Worm (Caenorhabditis elegans) whole organism, L1 larva: ENCODE data around the gene dpy-11.

Experiments used
- C04F5.9 ChIP-seq: sonication (generic microtip); optimal IDR thresholded peaks from 2 replicates; lab custom pipeline; 2016; ENCODE audit warnings: missing genetic modification characterization, missing compliant biosample characterization
- F16B12.6 ChIP-seq: fragments of 150-350 bp; optimal IDR thresholded peaks from 2 replicates; lab custom pipeline; 2014; ENCODE audit warnings: missing biosample characterization, missing genetic modification characterization
- Y116A8C.19 ChIP-seq: sonication (generic microtip); optimal IDR thresholded peaks from 2 replicates; lab custom pipeline; 2016; ENCODE audit warnings: missing compliant biosample characterization, missing genetic modification characterization, borderline replicate concordance
- aha-1 ChIP-seq: fragments of 150-350 bp; optimal IDR thresholded peaks from 2 replicates; lab custom pipeline; 2014; ENCODE audit warnings: missing biosample characterization, missing genetic modification characterization
- ceh-82 ChIP-seq, 3 experiments: fragments of 150-350 bp in 1 of 3; sonication (generic microtip) in 2 of 3; optimal IDR thresholded peaks; 2 replicates each; lab custom pipeline; 2014 to 2017; ENCODE audit warnings: missing biosample characterization in 3 of 3, missing genetic modification characterization in 3 of 3
- grh-1 ChIP-seq: fragments of 200-800 bp; sonication (Bioruptor generic); IDR thresholded peaks from 2 replicates; pipeline ENCODE4 v1.3.6; 2022; ENCODE audit warnings: missing genetic modification reagents, missing genetic modification characterization, missing compliant biosample characterization
- nhr-84 ChIP-seq: sonication (generic microtip); optimal IDR thresholded peaks from 2 replicates; lab custom pipeline; 2017; ENCODE audit warnings: missing biosample characterization, missing genetic modification characterization
- sox-4 ChIP-seq: sonication (generic microtip); optimal IDR thresholded peaks from 2 replicates; lab custom pipeline; 2016; ENCODE audit warnings: missing genetic modification characterization, missing compliant biosample characterization
- unc-62 ChIP-seq: fragments of 150-350 bp; optimal IDR thresholded peaks from 2 replicates; lab custom pipeline; 2014; ENCODE audit warnings: missing biosample characterization, missing genetic modification reagents, missing genetic modification characterization

DNA sequence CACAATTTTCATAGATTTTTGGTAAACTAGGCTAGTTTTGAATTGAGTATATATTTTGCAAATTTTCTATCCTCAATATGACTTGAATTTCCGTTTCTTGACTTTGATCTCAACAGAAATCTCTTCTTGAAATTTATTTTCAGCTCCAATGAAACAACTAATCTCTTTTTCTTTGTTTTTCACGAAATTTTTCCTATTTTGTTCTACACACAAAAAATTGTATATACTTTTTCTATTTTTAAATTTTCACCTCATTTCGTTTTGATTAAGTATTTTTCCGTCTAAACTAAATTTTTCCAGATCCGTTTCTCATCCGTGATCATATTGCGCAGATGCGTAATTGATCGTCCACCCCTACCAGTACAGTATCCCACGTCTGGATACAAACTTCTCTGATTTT lies 50.3 kb downstream of the dpy-11 start, which contains the start of gene unc-83:
- no peak for TF ChIP-seq grh-1 (GFP tag; lab: Robert Waterston, UW)
- TF ChIP-seq unc-62 = no peak
- TF ChIP-seq F16B12.6 (tag; lab: Kevin White, UChicago) = no peak
- TF ChIP-seq nhr-84 (tag; lab: Kevin White, UChicago) = no peak
- no peak for TF ChIP-seq ceh-82 (tag; optimal IDR thresholded peaks at IDR 0.05; lab: Kevin White, UChicago)
- TF ChIP-seq C04F5.9 (tag; lab: Kevin White, UChicago) = no peak
- no peak for TF ChIP-seq Y116A8C.19
- TF ChIP-seq sox-4 = no peak
- TF ChIP-seq aha-1 (tag; lab: Kevin White, UChicago) = no peak
